Worm (Caenorhabditis elegans) whole organism, L3 larva: ENCODE results near the gene clec-183.

Experiments
- ceh-28 ChIP-seq: fragments of 150-350 bp; optimal IDR thresholded peaks from 2 replicates; lab custom pipeline; 2014; ENCODE audit warnings: missing biosample characterization, missing genetic modification reagents, missing genetic modification characterization
- mml-1 ChIP-seq: fragments of 150-350 bp; sonication (generic microtip); optimal IDR thresholded peaks from 3 replicates; lab custom pipeline; 2014; ENCODE audit warnings: missing biosample characterization, missing genetic modification characterization
- pha-4 ChIP-seq: fragments of 150-350 bp; optimal IDR thresholded peaks from 2 replicates; lab custom pipeline; 2014; ENCODE audit warnings: missing biosample characterization, missing genetic modification reagents, missing genetic modification characterization

- TF ChIP-seq pha-4 (tag; lab: Kevin White, UChicago) (no peak), mml-1 (tag; lab: Kevin White, UChicago) (no peak), ceh-28 (tag; lab: Kevin White, UChicago) (no peak)
Observed at ce11 chrIV:9353728-9354127, 25.9 kb downstream of the clec-183 start.
